Worm (Caenorhabditis elegans) whole organism, young adult: ENCODE measurements around the gene F36H5.14.

ENCODE experiments used
- lin-26 ChIP-seq: fragments of 200-800 bp; sonication (Bioruptor generic); IDR thresholded peaks from 2 replicates; pipeline ENCODE4 v1.3.6; 2022; ENCODE audit warnings: missing genetic modification reagents, missing genetic modification characterization, missing compliant biosample characterization
- nfya-1 ChIP-seq: sonication (generic microtip); optimal IDR thresholded peaks from 2 replicates; lab custom pipeline; 2017; ENCODE audit warnings: antibody characterized with exemption, missing compliant biosample characterization, missing genetic modification characterization, borderline replicate concordance; ENCODE audit not compliant: insufficient read depth
- nhr-80 ChIP-seq: sonication (generic microtip); optimal IDR thresholded peaks from 2 replicates; lab custom pipeline; 2016; ENCODE audit warnings: missing genetic modification characterization, missing compliant biosample characterization
- pha-4 ChIP-seq: fragments of 150-350 bp; sonication (generic microtip); optimal IDR thresholded peaks from 2 replicates; lab custom pipeline; 2014; ENCODE audit warnings: missing biosample characterization, missing genetic modification reagents, missing genetic modification characterization
- sea-2 ChIP-seq: fragments of 200-800 bp; sonication (Bioruptor generic); IDR thresholded peaks from 2 replicates; pipeline ENCODE4 v1.3.6; 2022; ENCODE audit warnings: missing genetic modification characterization, missing compliant biosample characterization
- snpc-1.1 ChIP-seq: sonication (generic microtip); optimal IDR thresholded peaks from 2 replicates; lab custom pipeline; 2017; ENCODE audit warnings: missing genetic modification characterization, mild to moderate bottlenecking, missing compliant biosample characterization, antibody characterized with exemption, moderate library complexity, missing genotype, missing genetic modification reagents; ENCODE audit not compliant: insufficient read depth
- snpc-4 ChIP-seq, 5 experiments: fragments of 150-350 bp in 1 of 5; sonication (generic microtip) in 4 of 5; optimal IDR thresholded peaks; 2 replicates each; lab custom pipeline; 2014 to 2018; ENCODE audit warnings: missing genetic modification characterization in 5 of 5, missing biosample characterization in 3 of 5, antibody characterized with exemption in 2 of 5, mild to moderate bottlenecking in 2 of 5, missing compliant biosample characterization in 2 of 5, missing genotype in 2 of 5, moderate library complexity in 2 of 5, missing genetic modification reagents in 1 of 5

- TF ChIP-seq nhr-80, result no peak
- no peak for TF ChIP-seq pha-4 (tag; lab: Kevin White, UChicago)
- no peak for TF ChIP-seq sea-2 (GFP tag; lab: Robert Waterston, UW)
- no peak for TF ChIP-seq snpc-1.1
- TF ChIP-seq snpc-4 (GFP tag; optimal IDR thresholded peaks at IDR 0.05; lab: Kevin White, UChicago), result no peak
- TF ChIP-seq snpc-4 (tag; optimal IDR thresholded peaks at IDR 0.05; lab: Kevin White, UChicago), result no peak
- no peak for TF ChIP-seq lin-26
- TF ChIP-seq nfya-1 (tag; lab: Kevin White, UChicago), result no peak
These were observed 49.6 kb upstream of the F36H5.14 start, which contains the start of gene F45C12.17 for ce11 chrII:1725735-1726134.
